Worm (Caenorhabditis elegans): ENCODE measurements around the gene C44B9.3.

C44B9.3 gene

DNA sequence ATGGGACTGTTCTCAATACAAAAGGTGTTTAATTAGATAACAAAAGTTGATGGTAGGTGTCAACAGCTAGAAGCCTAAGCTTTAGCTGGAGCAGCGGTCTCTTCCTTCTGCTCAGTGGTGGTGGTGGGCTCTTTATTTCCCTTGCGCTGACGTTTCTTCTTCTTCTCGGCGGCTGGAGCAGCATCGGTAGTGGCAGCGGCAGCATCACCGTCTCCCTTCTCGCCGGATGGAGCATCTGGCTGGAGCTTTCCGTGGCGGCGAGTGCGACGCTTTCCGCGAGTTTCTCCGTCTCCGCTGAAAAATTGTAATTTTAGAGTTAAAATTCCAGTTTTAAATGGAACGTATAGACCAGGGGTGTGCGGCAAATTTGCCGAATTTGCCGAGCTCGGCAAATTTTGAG lies 12.9 kb downstream of the C44B9.3 start:
- TF ChIP-seq nhr-6 (tag; optimal IDR thresholded peaks at IDR 0.05) (no peak), lin-39 (tag; optimal IDR thresholded peaks at IDR 0.05) (no peak), skn-1 (tag; optimal IDR thresholded peaks at IDR 0.05) (no peak), nhr-25 (tag; optimal IDR thresholded peaks at IDR 0.05) (no peak), nhr-21 (tag; optimal IDR thresholded peaks at IDR 0.05) (no peak), Y55F3AM.14 (GFP tag; optimal IDR thresholded peaks at IDR 0.05) (no peak), mab-5 (tag; optimal IDR thresholded peaks at IDR 0.05) (no peak), ztf-1 (GFP tag; conservative IDR thresholded peaks at IDR 0.05) (no peak), egl-27 (tag; optimal IDR thresholded peaks at IDR 0.05) (no peak), ztf-4 (tag; optimal IDR thresholded peaks at IDR 0.05) (no peak), unc-39 (tag; optimal IDR thresholded peaks at IDR 0.05) (no peak), dmd-4 (tag; optimal IDR thresholded peaks at IDR 0.05) (no peak), sem-4 (tag; optimal IDR thresholded peaks at IDR 0.05) (no peak), alr-1 (tag; optimal IDR thresholded peaks at IDR 0.05) (no peak), peb-1 (tag; optimal IDR thresholded peaks at IDR 0.05) (no peak), elt-3 (tag; optimal IDR thresholded peaks at IDR 0.05) (no peak), lin-11 (tag; optimal IDR thresholded peaks at IDR 0.05) (no peak), ceh-16 (tag; optimal IDR thresholded peaks at IDR 0.05) (no peak), aly-2 (tag; optimal IDR thresholded peaks at IDR 0.05) (no peak), blmp-1 (tag; optimal IDR thresholded peaks at IDR 0.05; ENCODE audit: insufficient read depth) (no peak)

- TF ChIP-seq alr-1 (tag; optimal IDR thresholded peaks at IDR 0.05) (no peak), crh-2 (tag; optimal IDR thresholded peaks at IDR 0.05) (no peak), mab-5 (tag; optimal IDR thresholded peaks at IDR 0.05) (no peak), ceh-82 (tag; optimal IDR thresholded peaks at IDR 0.05) (no peak)
Measured at ce11 chrIII:10861375-10861774, 18.6 kb downstream of the C44B9.3 start.

DNA sequence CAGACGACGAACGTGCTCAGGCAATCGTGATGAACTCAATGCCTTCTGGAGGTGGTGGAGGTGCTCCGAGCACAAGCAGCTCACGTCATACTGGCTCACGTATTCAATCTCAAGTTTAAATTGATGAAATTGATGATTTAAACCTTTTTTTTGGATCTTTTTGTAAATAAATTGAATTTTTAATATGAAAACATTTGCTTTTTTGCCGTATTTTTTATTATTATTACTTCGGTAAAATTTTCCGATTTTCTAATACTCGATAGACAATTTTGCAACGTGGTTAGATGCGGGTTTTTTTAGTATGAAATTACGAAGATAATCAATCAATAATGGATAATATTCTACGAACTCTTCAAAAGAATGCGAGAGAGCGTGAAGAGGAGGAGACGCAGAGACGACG lies 22.0 kb downstream of the C44B9.3 start, which contains the start of gene oxi-1:
Gene oxi-1, plus strand, starts transcription at position 301 of the 400 bp plus-strand sequence.
- no peak for TF ChIP-seq aly-2 (tag; optimal IDR thresholded peaks at IDR 0.05)
- no peak for TF ChIP-seq ama-1 (optimal IDR thresholded peaks at IDR 0.05)
- no peak for TF ChIP-seq nhr-10 (tag; optimal IDR thresholded peaks at IDR 0.05)
- TF ChIP-seq ztf-4 (tag; optimal IDR thresholded peaks at IDR 0.05), result no peak
- no peak for TF ChIP-seq crh-2 (tag; optimal IDR thresholded peaks at IDR 0.05)

- TF ChIP-seq sma-3 (GFP tag; optimal IDR thresholded peaks at IDR 0.05), result peak; percentile 23
- TF ChIP-seq unc-55 (GFP tag; optimal IDR thresholded peaks at IDR 0.05), result peak; percentile 30
- no peak for TF ChIP-seq ZK546.5 (tag; optimal IDR thresholded peaks at IDR 0.05)
- peak; percentile 20 for TF ChIP-seq F13H6.1 (tag; optimal IDR thresholded peaks at IDR 0.05)
- no peak for TF ChIP-seq peb-1 (tag; optimal IDR thresholded peaks at IDR 0.05)
Measured at ce11 chrIII:10856830-10857229, 23.2 kb downstream of the C44B9.3 start.

- TF ChIP-seq F13H6.1 (tag; optimal IDR thresholded peaks at IDR 0.05) (peak; percentile 7), lin-11 (tag; optimal IDR thresholded peaks at IDR 0.05) (peak; percentile 1), unc-55 (GFP tag; optimal IDR thresholded peaks at IDR 0.05) (peak; percentile 36), gmeb-1 (tag; optimal IDR thresholded peaks at IDR 0.05) (no peak), dmd-4 (tag; optimal IDR thresholded peaks at IDR 0.05) (no peak), blmp-1 (tag; optimal IDR thresholded peaks at IDR 0.05; ENCODE audit: insufficient read depth) (no peak), nhr-129 (tag; optimal IDR thresholded peaks at IDR 0.05) (peak; percentile 25), C34F6.9 (tag; optimal IDR thresholded peaks at IDR 0.05) (peak; percentile 61)
Measured at ce11 chrIII:10855398-10855880, 24.5 kb downstream of the C44B9.3 start, which contains the start of gene Y39A1C.1. Gene Y39A1C.1, plus strand, starts transcription at chrIII:10855448.

- TF ChIP-seq mbf-1 (tag; optimal IDR thresholded peaks at IDR 0.05) (no peak), ztf-4 (tag; optimal IDR thresholded peaks at IDR 0.05) (peak; percentile 86), blmp-1 (tag; optimal IDR thresholded peaks at IDR 0.05; ENCODE audit: insufficient read depth) (peak; percentile 53), egl-27 (tag; optimal IDR thresholded peaks at IDR 0.05) (peak; percentile 95), lin-11 (tag; optimal IDR thresholded peaks at IDR 0.05) (peak; percentile 96), ceh-82 (tag; optimal IDR thresholded peaks at IDR 0.05) (peak; percentile 62), nhr-11 (tag; optimal IDR thresholded peaks at IDR 0.05) (no peak), aly-2 (tag; optimal IDR thresholded peaks at IDR 0.05) (no peak), unc-62 (GFP tag; optimal IDR thresholded peaks at IDR 0.05) (peak; percentile 33), mab-5 (tag; optimal IDR thresholded peaks at IDR 0.05) (peak; percentile 94), sma-3 (GFP tag; optimal IDR thresholded peaks at IDR 0.05) (peak; percentile 99), mdl-1 (tag; optimal IDR thresholded peaks at IDR 0.05) (peak; percentile 22 to 53), ZK546.5 (tag; optimal IDR thresholded peaks at IDR 0.05) (peak; percentile 60), ztf-11 (tag; optimal IDR thresholded peaks at IDR 0.05) (peak; percentile 18), nhr-21 (tag; optimal IDR thresholded peaks at IDR 0.05) (peak; percentile 92), F13H6.1 (tag; optimal IDR thresholded peaks at IDR 0.05) (peak; percentile 92), nhr-10 (tag; optimal IDR thresholded peaks at IDR 0.05) (peak; percentile 78), C34F6.9 (tag; optimal IDR thresholded peaks at IDR 0.05) (peak; percentile 97), ztf-1 (GFP tag; conservative IDR thresholded peaks at IDR 0.05) (no peak), fos-1 (tag; optimal IDR thresholded peaks at IDR 0.05) (peak; percentile 77), lin-13 (GFP tag; optimal IDR thresholded peaks at IDR 0.05) (peak; percentile 92), sem-4 (tag; optimal IDR thresholded peaks at IDR 0.05) (peak; percentile 75), nhr-23 (tag; optimal IDR thresholded peaks at IDR 0.05) (no peak), lsy-2 (tag; optimal IDR thresholded peaks at IDR 0.05) (peak; percentile 93 to 96), nhr-77 (tag; optimal IDR thresholded peaks at IDR 0.05) (peak; percentile 69)
Measured at ce11 chrIII:10848858-10849257, 31.1 kb downstream of the C44B9.3 start, which contains the start of the genes fbxb-85 and hex-3. Gene fbxb-85, minus strand, starts transcription at chrIII:10848963. Gene hex-3, plus strand, starts transcription at chrIII:10849222.

All from whole organism, L2 larva.